Worm (Caenorhabditis elegans) whole organism, late embryonic: ENCODE results near the gene F54B11.11.

Experiments
- hlh-15 ChIP-seq: sonication (generic microtip); optimal IDR thresholded peaks from 2 replicates; lab custom pipeline; 2016; ENCODE audit warnings: missing genetic modification characterization, missing compliant biosample characterization
- lin-11 ChIP-seq: fragments of 200-800 bp; sonication (Bioruptor generic); optimal IDR thresholded peaks from 2 replicates; lab custom pipeline; 2018; ENCODE audit warnings: mild to moderate bottlenecking, missing genetic modification characterization, missing compliant biosample characterization

ce11 chrX:13598021-13598499 is 19.5 kb downstream of the F54B11.11 start, which contains the start of gene bra-1:
- TF ChIP-seq hlh-15 (tag; lab: Kevin White, UChicago) (no peak), lin-11 (tag; lab: Kevin White, UChicago) (no peak)
